Worm (Caenorhabditis elegans): ENCODE measurements around the gene scl-24.

- TF ChIP-seq nhr-76 (tag; optimal IDR thresholded peaks at IDR 0.05) (no peak), C04F5.9 (tag; optimal IDR thresholded peaks at IDR 0.05) (no peak), ceh-63 (GFP tag; optimal IDR thresholded peaks at IDR 0.05) (no peak), aha-1 (tag; optimal IDR thresholded peaks at IDR 0.05) (no peak), ztf-11 (tag; optimal IDR thresholded peaks at IDR 0.05) (no peak), unc-86 (tag; optimal IDR thresholded peaks at IDR 0.05) (no peak), nhr-11 (tag; optimal IDR thresholded peaks at IDR 0.05) (no peak), egl-27 (tag; optimal IDR thresholded peaks at IDR 0.05) (no peak), elt-2 (tag; optimal IDR thresholded peaks at IDR 0.05) (no peak), pqm-1 (tag; optimal IDR thresholded peaks at IDR 0.05) (no peak), lsy-2 (tag; optimal IDR thresholded peaks at IDR 0.05) (no peak), pag-3 (tag; optimal IDR thresholded peaks at IDR 0.05; ENCODE audit: borderline replicate concordance, insufficient read depth) (no peak)
Measured at ce11 chrV:17527729-17528128, 41.6 kb downstream of the scl-24 start, which contains the start of gene srz-90.

Data from whole organism, L1 larva.